Fruit fly (Drosophila melanogaster): Measurements from ENCODE around the gene Sirt1.

Sirt1 gene

DNA sequence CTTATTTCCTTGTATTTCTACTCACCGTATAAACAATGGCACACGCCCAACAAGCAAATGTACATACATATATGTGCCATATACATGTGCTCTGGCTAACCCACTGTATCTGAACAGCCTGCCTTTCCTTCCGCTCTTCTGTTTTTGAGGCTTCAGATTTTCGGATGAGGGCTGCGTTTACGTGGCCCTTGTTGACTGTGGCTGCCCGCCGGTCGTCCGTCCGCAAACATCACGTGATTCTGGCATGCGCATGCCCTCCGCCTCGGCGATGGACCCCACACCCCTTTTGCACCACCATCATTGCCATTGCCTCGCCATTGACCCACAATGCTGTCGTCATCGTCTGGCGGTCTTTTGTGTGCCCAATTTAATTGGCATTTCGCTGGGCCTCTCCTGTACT is 39.9 kb downstream of the Sirt1 start:
- TF ChIP-seq lola (GFP tag; optimal IDR thresholded peaks at IDR 0.05) (no peak), pfk (GFP tag; optimal IDR thresholded peaks at IDR 0.05) (peak; percentile 56), nau (GFP tag; optimal IDR thresholded peaks at IDR 0.05) (no peak), jigr1 (GFP tag; IDR thresholded peaks at IDR 0.05) (no peak), gt (GFP tag; IDR thresholded peaks at IDR 0.05) (no peak), zfh2 (GFP tag; optimal IDR thresholded peaks at IDR 0.05) (no peak), CG2129 (GFP tag; IDR thresholded peaks at IDR 0.05; ENCODE audit: partially characterized antibody) (no peak), bsh (GFP tag; optimal IDR thresholded peaks at IDR 0.05) (peak in 1 of 2 experiments; percentile 18), CG2202 (tag; optimal IDR thresholded peaks at IDR 0.05) (peak; percentile 3), CG5953 (GFP tag; IDR thresholded peaks at IDR 0.05) (0 out of 2 replicates have a peak, but pooled peaks have one; percentile 27), CG7271 (tag; optimal IDR thresholded peaks at IDR 0.05) (no peak), pita (GFP tag; optimal IDR thresholded peaks at IDR 0.05) (no peak), CG4854 (GFP tag; optimal IDR thresholded peaks at IDR 0.05) (no peak), CG3065 (GFP tag; optimal IDR thresholded peaks at IDR 0.05) (no peak), sr (GFP tag; IDR thresholded peaks at IDR 0.05) (0 out of 3 replicates have a peak, but pooled peaks have one; percentile 64), ewg (GFP tag; optimal IDR thresholded peaks at IDR 0.05) (peak; percentile 92), CG11398 (GFP tag; optimal IDR thresholded peaks at IDR 0.05) (peak; percentile 53), mld (GFP tag; IDR thresholded peaks at IDR 0.05; ENCODE audit: partially characterized antibody) (no peak), Ptx1 (GFP tag; IDR thresholded peaks at IDR 0.05) (no peak), phol (tag; optimal IDR thresholded peaks at IDR 0.05) (no peak), CG6854 (GFP tag; optimal IDR thresholded peaks at IDR 0.05) (peak; percentile 63), rib (GFP tag; IDR thresholded peaks at IDR 0.05) (0 out of 2 replicates have a peak, but pooled peaks have one; percentile 20), gem (tag; optimal IDR thresholded peaks at IDR 0.05) (no peak), H2.0 (GFP tag; IDR thresholded peaks at IDR 0.05) (no peak), mam (GFP tag; optimal IDR thresholded peaks at IDR 0.05) (no peak), ATbp (GFP tag; optimal IDR thresholded peaks at IDR 0.05) (no peak), D19A (tag; optimal IDR thresholded peaks at IDR 0.05) (no peak), CG32767 (GFP tag; IDR thresholded peaks at IDR 0.05) (peak; percentile 59; the same call in 1 of the 2 replicates), luna (GFP tag; optimal IDR thresholded peaks at IDR 0.05) (no peak), cwo (GFP tag; optimal IDR thresholded peaks at IDR 0.05) (peak; percentile 99), Gsc (GFP tag; IDR thresholded peaks at IDR 0.05) (no peak), CG4707 (GFP tag; optimal IDR thresholded peaks at IDR 0.05) (peak; percentile 55), kah (GFP tag; optimal IDR thresholded peaks at IDR 0.05) (peak; percentile 26), az2 (GFP tag; optimal IDR thresholded peaks at IDR 0.05) (no peak), inv (GFP tag; IDR thresholded peaks at IDR 0.05; ENCODE audit: partially characterized antibody) (no peak), CG14014 (GFP tag; IDR thresholded peaks at IDR 0.05) (0 out of 2 replicates have a peak, but pooled peaks have one; percentile 9), trh (GFP tag; optimal IDR thresholded peaks at IDR 0.05) (no peak), dpn (GFP tag; optimal IDR thresholded peaks at IDR 0.05) (no peak), cas (GFP tag; IDR thresholded peaks at IDR 0.05) (no peak), Bteb2 (GFP tag; optimal IDR thresholded peaks at IDR 0.05) (no peak), CG31224 (GFP tag; IDR thresholded peaks at IDR 0.05) (no peak), Pdp1 (GFP tag; optimal IDR thresholded peaks at IDR 0.05) (peak in 1 of 2 experiments; percentile 46), CG18599 (GFP tag; optimal IDR thresholded peaks at IDR 0.05) (peak; percentile 65), ase (GFP tag; IDR thresholded peaks at IDR 0.05) (no peak), CG3847 (GFP tag; IDR thresholded peaks at IDR 0.05) (no peak), Deaf1 (tag; optimal IDR thresholded peaks at IDR 0.05) (peak; percentile 44), CG13624 (GFP tag; optimal IDR thresholded peaks at IDR 0.05) (peak; percentile 23), CG6272 (GFP tag; IDR thresholded peaks at IDR 0.05) (no peak), fd96Cb (tag; optimal IDR thresholded peaks at IDR 0.05) (no peak), Atf3 (GFP tag; optimal IDR thresholded peaks at IDR 0.05) (peak; percentile 44), CG9215 (GFP tag; IDR thresholded peaks at IDR 0.05) (no peak)

Data from whole organism, embryonic.